Worm (Caenorhabditis elegans): ENCODE measurements around the gene ctl-3.

The ctl-3 gene

ce11 chrII:14294390-14294789 is 16.2 kb downstream of the ctl-3 start:
- TF ChIP-seq mab-5 (tag; optimal IDR thresholded peaks at IDR 0.05) (no peak), bed-3 (GFP tag; optimal IDR thresholded peaks at IDR 0.05) (no peak), ces-1 (GFP tag; optimal IDR thresholded peaks at IDR 0.05) (no peak), drap-1 (GFP tag; optimal IDR thresholded peaks at IDR 0.05) (no peak), ceh-39 (tag; optimal IDR thresholded peaks at IDR 0.05) (no peak), hlh-1 (tag; optimal IDR thresholded peaks at IDR 0.05) (no peak), lin-13 (tag; optimal IDR thresholded peaks at IDR 0.05) (no peak), flh-1 (GFP tag; optimal IDR thresholded peaks at IDR 0.05) (no peak), elt-3 (tag; optimal IDR thresholded peaks at IDR 0.05) (no peak), nhr-2 (tag; optimal IDR thresholded peaks at IDR 0.05) (no peak), M03D4.4 (tag; optimal IDR thresholded peaks at IDR 0.05) (no peak), blmp-1 (tag; optimal IDR thresholded peaks at IDR 0.05) (no peak), unc-62 (GFP tag; optimal IDR thresholded peaks at IDR 0.05) (no peak), tbx-8 (GFP tag; optimal IDR thresholded peaks at IDR 0.05) (no peak), ham-2 (GFP tag; optimal IDR thresholded peaks at IDR 0.05) (no peak), sem-2 (GFP tag; optimal IDR thresholded peaks at IDR 0.05) (no peak), zip-8 (tag; optimal IDR thresholded peaks at IDR 0.05) (no peak), nhr-76 (tag; optimal IDR thresholded peaks at IDR 0.05) (no peak)

- TF ChIP-seq flh-1 (GFP tag; optimal IDR thresholded peaks at IDR 0.05) (no peak), snpc-4 (tag; optimal IDR thresholded peaks at IDR 0.05) (no peak), mls-2 (tag; optimal IDR thresholded peaks at IDR 0.05) (no peak), lin-32 (GFP tag; optimal IDR thresholded peaks at IDR 0.05) (no peak), bed-3 (GFP tag; optimal IDR thresholded peaks at IDR 0.05) (no peak), ces-1 (GFP tag; optimal IDR thresholded peaks at IDR 0.05) (no peak), elt-1 (tag; optimal IDR thresholded peaks at IDR 0.05; ENCODE audit: borderline replicate concordance, insufficient read depth) (no peak), mep-1 (tag; optimal IDR thresholded peaks at IDR 0.05) (no peak), ceh-43 (GFP tag; optimal IDR thresholded peaks at IDR 0.05) (no peak)
Observed at ce11 chrII:14292519-14292918, 18.1 kb downstream of the ctl-3 start, which contains the start of gene Y54G11A.4. Y54G11A.4 (plus strand) TSS chrII:14292819.

DNA sequence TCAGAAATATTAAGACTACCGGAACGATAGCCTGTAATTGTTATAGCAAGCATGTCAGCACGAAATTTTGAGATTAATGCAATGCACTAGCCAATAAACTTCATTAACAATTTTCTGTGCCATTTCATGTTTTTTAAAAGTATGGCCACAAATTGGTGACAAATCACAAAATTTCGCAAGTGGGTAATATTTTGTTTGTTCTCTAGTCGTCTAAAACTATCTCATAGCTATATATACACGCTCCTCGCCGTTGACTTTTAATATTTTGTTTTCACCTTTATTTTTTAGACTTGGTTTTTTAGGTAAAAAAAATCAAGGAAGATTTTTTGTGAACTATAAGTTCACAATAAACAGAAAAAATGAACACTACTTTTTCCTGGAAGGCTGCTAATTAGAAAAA is 19.7 kb downstream of the ctl-3 start:
- TF ChIP-seq mep-1 (tag; optimal IDR thresholded peaks at IDR 0.05) (no peak), ceh-39 (tag; optimal IDR thresholded peaks at IDR 0.05) (no peak), sem-2 (GFP tag; optimal IDR thresholded peaks at IDR 0.05) (no peak), tbx-8 (GFP tag; optimal IDR thresholded peaks at IDR 0.05) (no peak), unc-39 (tag; optimal IDR thresholded peaks at IDR 0.05) (no peak)

- TF ChIP-seq drap-1 (GFP tag; optimal IDR thresholded peaks at IDR 0.05) (no peak), pha-4 (tag; optimal IDR thresholded peaks at IDR 0.05) (no peak), ceh-43 (GFP tag; optimal IDR thresholded peaks at IDR 0.05) (no peak), sptf-1 (tag; optimal IDR thresholded peaks at IDR 0.05) (no peak), lsy-2 (tag; optimal IDR thresholded peaks at IDR 0.05) (no peak), cnd-1 (tag; optimal IDR thresholded peaks at IDR 0.05) (no peak), elt-1 (tag; optimal IDR thresholded peaks at IDR 0.05; ENCODE audit: borderline replicate concordance, insufficient read depth) (no peak), hlh-1 (tag; optimal IDR thresholded peaks at IDR 0.05) (no peak), ces-1 (GFP tag; optimal IDR thresholded peaks at IDR 0.05) (no peak), mab-5 (tag; optimal IDR thresholded peaks at IDR 0.05) (no peak), sem-2 (GFP tag; optimal IDR thresholded peaks at IDR 0.05) (no peak), lin-32 (GFP tag; optimal IDR thresholded peaks at IDR 0.05) (no peak), ceh-39 (tag; optimal IDR thresholded peaks at IDR 0.05) (no peak), unc-62 (GFP tag; optimal IDR thresholded peaks at IDR 0.05) (no peak), mls-2 (tag; optimal IDR thresholded peaks at IDR 0.05) (no peak)
Observed at ce11 chrII:14288968-14289367, 21.6 kb downstream of the ctl-3 start, which contains the start of gene srh-42. srh-42 (minus strand) TSS chrII:14289068.

- TF ChIP-seq ces-1 (GFP tag; optimal IDR thresholded peaks at IDR 0.05) (no peak), pha-4 (tag; optimal IDR thresholded peaks at IDR 0.05) (no peak), elt-1 (tag; optimal IDR thresholded peaks at IDR 0.05; ENCODE audit: borderline replicate concordance, insufficient read depth) (no peak), unc-62 (GFP tag; optimal IDR thresholded peaks at IDR 0.05) (no peak), unc-39 (tag; optimal IDR thresholded peaks at IDR 0.05) (no peak), sptf-1 (tag; optimal IDR thresholded peaks at IDR 0.05) (no peak), ceh-39 (tag; optimal IDR thresholded peaks at IDR 0.05) (no peak), hlh-1 (tag; optimal IDR thresholded peaks at IDR 0.05) (no peak), lin-32 (GFP tag; optimal IDR thresholded peaks at IDR 0.05) (no peak), mls-2 (tag; optimal IDR thresholded peaks at IDR 0.05) (no peak), nhr-28 (tag; optimal IDR thresholded peaks at IDR 0.05) (no peak), ceh-43 (GFP tag; optimal IDR thresholded peaks at IDR 0.05) (no peak), bed-3 (GFP tag; optimal IDR thresholded peaks at IDR 0.05) (no peak), blmp-1 (tag; optimal IDR thresholded peaks at IDR 0.05) (no peak), flh-1 (GFP tag; optimal IDR thresholded peaks at IDR 0.05) (no peak), nhr-2 (tag; optimal IDR thresholded peaks at IDR 0.05) (no peak)
Observed at ce11 chrII:14287277-14287676, 23.3 kb downstream of the ctl-3 start, which contains the start of gene srh-41. srh-41 (minus strand) TSS chrII:14287377.

Measured in whole organism, mixed stage, embryonic.